5 fruit fly cellular contexts compared by ENCODE assay signal in the genomic region with DNA sequence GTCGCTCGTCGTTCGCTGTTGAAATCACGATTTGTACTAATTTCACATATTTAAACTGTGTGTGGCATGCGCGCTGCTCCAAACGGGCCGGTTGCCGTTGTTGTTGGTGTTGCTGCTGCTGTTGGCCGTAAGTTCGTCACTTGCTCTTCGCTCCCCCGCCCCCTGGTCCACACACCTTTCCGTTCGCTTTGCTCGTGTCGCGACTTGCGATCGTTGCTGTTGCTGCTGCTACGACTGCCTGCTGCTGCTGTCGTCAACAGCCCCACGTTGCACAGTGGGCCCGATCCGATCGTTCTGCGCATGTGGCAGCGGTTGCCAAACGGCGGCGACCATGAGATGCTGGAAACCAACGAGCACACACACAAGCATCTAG.
TF ChIP-seq lines count a peak whose summit lies in the region.

Gene Dyro (minus strand): TSS at position 143 of the 373 bp plus-strand sequence.

- no peak for TF ChIP-seq CTCF in whole organism, embryonic (GFP tag; optimal IDR thresholded peaks at IDR 0.05; lab: Kevin White, UChicago)

TF ChIP-seq in whole organism, adult, 20 proteins besides CTCF, POLR2A, EP300 and RAD21:
- peak; percentile 25 for TF ChIP-seq Hr96 (GFP tag; optimal IDR thresholded peaks at IDR 0.05; lab: Kevin White, UChicago)
- no peak for TF ChIP-seq CG14711 (tag; optimal IDR thresholded peaks at IDR 0.05; lab: Kevin White, UChicago)

TF ChIP-seq in whole organism, embryonic, 481 proteins besides CTCF, POLR2A, EP300 and RAD21 (continues in another document):
- no peak; the same call in 2 of the 3 replicates for TF ChIP-seq H15 (GFP tag; IDR thresholded peaks at IDR 0.05; lab: Robert Waterston, UW)
- TF ChIP-seq lmd (GFP tag; IDR thresholded peaks at IDR 0.05; lab: Robert Waterston, UW): no peak
- TF ChIP-seq CG11398 (GFP tag; optimal IDR thresholded peaks at IDR 0.05; lab: Kevin White, UChicago): no peak
- TF ChIP-seq mirr (GFP tag; optimal IDR thresholded peaks at IDR 0.05; lab: Kevin White, UChicago): peak; percentile 14
- TF ChIP-seq CG9437 (GFP tag; optimal IDR thresholded peaks at IDR 0.05; lab: Kevin White, UChicago): no peak
- TF ChIP-seq CG4360 (GFP tag; IDR thresholded peaks at IDR 0.05; lab: Robert Waterston, UW): 0 out of 2 replicates have a peak, but pooled peaks have one; percentile 34
- no peak for TF ChIP-seq trh (GFP tag; optimal IDR thresholded peaks at IDR 0.05; lab: Kevin White, UChicago)
- no peak for TF ChIP-seq hb (GFP tag; IDR thresholded peaks at IDR 0.05; lab: Robert Waterston, UW; ENCODE audit: partially characterized antibody)
- TF ChIP-seq amos (GFP tag; IDR thresholded peaks at IDR 0.05; lab: Robert Waterston, UW; ENCODE audit: partially characterized antibody): peak; percentile 34; the same call in 1 of the 2 replicates
- peak; percentile 100 for TF ChIP-seq CG6175 (GFP tag; IDR thresholded peaks at IDR 0.05; lab: Robert Waterston, UW)
- TF ChIP-seq maf-S (GFP tag; optimal IDR thresholded peaks at IDR 0.05; lab: Kevin White, UChicago): no peak
- peak; percentile 85 for TF ChIP-seq p53 (GFP tag; optimal IDR thresholded peaks at IDR 0.05; lab: Kevin White, UChicago)
- no peak for TF ChIP-seq CG4328 (GFP tag; optimal IDR thresholded peaks at IDR 0.05; lab: Kevin White, UChicago)
- TF ChIP-seq gce (GFP tag; IDR thresholded peaks at IDR 0.05; lab: Robert Waterston, UW): no peak
- peak; percentile 12; the same call in 1 of the 2 replicates for TF ChIP-seq Bgb (GFP tag; IDR thresholded peaks at IDR 0.05; lab: Robert Waterston, UW; ENCODE audit: partially characterized antibody)
- TF ChIP-seq dimm (GFP tag; IDR thresholded peaks at IDR 0.05; lab: Robert Waterston, UW): peak; percentile 25; the same call in 1 of the 2 replicates
- TF ChIP-seq ftz-f1 (GFP tag; optimal IDR thresholded peaks at IDR 0.05; lab: Kevin White, UChicago): peak; percentile 63
- peak; percentile 96 for TF ChIP-seq Deaf1 (tag; optimal IDR thresholded peaks at IDR 0.05; lab: Kevin White, UChicago)
- TF ChIP-seq Atf3 (GFP tag; optimal IDR thresholded peaks at IDR 0.05; lab: Kevin White, UChicago): no peak
- TF ChIP-seq hth (optimal IDR thresholded peaks at IDR 0.05; lab: Kevin White, UChicago): no peak

TF ChIP-seq in whole organism, prepupa, 60 proteins besides CTCF, POLR2A, EP300 and RAD21:
- peak; percentile 52; the same call in 1 of the 3 replicates for TF ChIP-seq CG6163 (GFP tag; IDR thresholded peaks at IDR 0.05; lab: Robert Waterston, UW)
- TF ChIP-seq acj6 (GFP tag; optimal IDR thresholded peaks at IDR 0.05; lab: Kevin White, UChicago): no peak

TF ChIP-seq in whole organism, pupa, 21 proteins besides CTCF, POLR2A, EP300 and RAD21:
- TF ChIP-seq CG17806 (tag; optimal IDR thresholded peaks at IDR 0.05; lab: Kevin White, UChicago) (no peak), CG8301 (tag; optimal IDR thresholded peaks at IDR 0.05; lab: Kevin White, UChicago) (no peak), CG32121 (GFP tag; IDR thresholded peaks at IDR 0.05; lab: Robert Waterston, UW) (peak; percentile 73), gl (tag; optimal IDR thresholded peaks at IDR 0.05; lab: Kevin White, UChicago) (no peak), CG13204 (GFP tag; optimal IDR thresholded peaks at IDR 0.05; lab: Kevin White, UChicago) (peak; percentile 94), CG12605 (GFP tag; IDR thresholded peaks at IDR 0.05; lab: Robert Waterston, UW) (no peak), CG14655 (GFP tag; optimal IDR thresholded peaks at IDR 0.05; lab: Kevin White, UChicago) (no peak), CG8159 (tag; optimal IDR thresholded peaks at IDR 0.05; lab: Kevin White, UChicago) (no peak), Ets98B (GFP tag; IDR thresholded peaks at IDR 0.05; lab: Robert Waterston, UW) (peak; percentile 36; the same call in 1 of the 2 replicates), CG15710 (tag; optimal IDR thresholded peaks at IDR 0.05; lab: Kevin White, UChicago) (no peak), CG34367 (tag; optimal IDR thresholded peaks at IDR 0.05; lab: Kevin White, UChicago) (no peak)

TF ChIP-seq in whole organism, wandering third instar larva, 38 proteins besides CTCF, POLR2A, EP300 and RAD21:
- peak; percentile 35 for TF ChIP-seq Dif (GFP tag; optimal IDR thresholded peaks at IDR 0.05; lab: Kevin White, UChicago; ENCODE audit: partially characterized antibody)
- no peak for TF ChIP-seq N (GFP tag; optimal IDR thresholded peaks at IDR 0.05; lab: Kevin White, UChicago)
- TF ChIP-seq Vsx2 (GFP tag; optimal IDR thresholded peaks at IDR 0.05; lab: Kevin White, UChicago; ENCODE audit: partially characterized antibody): no peak
- no peak for TF ChIP-seq dl (GFP tag; optimal IDR thresholded peaks at IDR 0.05; lab: Kevin White, UChicago; ENCODE audit: insufficient read depth in 1 of 2, partially characterized antibody in 2 of 2)
- peak; percentile 34 for TF ChIP-seq Hr83 (GFP tag; optimal IDR thresholded peaks at IDR 0.05; lab: Kevin White, UChicago; ENCODE audit: poor library complexity, severe bottlenecking)
- TF ChIP-seq dsf (GFP tag; optimal IDR thresholded peaks at IDR 0.05; lab: Kevin White, UChicago; ENCODE audit: borderline replicate concordance): no peak
